Worm (Caenorhabditis elegans) whole organism, L4 larva: ENCODE measurements around the gene ztf-25.

Experiments
- D1046.2 ChIP-seq: fragments of 200-800 bp; sonication (Bioruptor generic); IDR thresholded peaks from 2 replicates; pipeline ENCODE4 v1.3.6; 2022; ENCODE audit warnings: missing genetic modification characterization, missing compliant biosample characterization
- F26F4.8 ChIP-seq: fragments of 200-800 bp; sonication (Bioruptor generic); conservative IDR thresholded peaks from 2 replicates; pipeline ENCODE4 v1.3.6; 2022; ENCODE audit warnings: missing genetic modification characterization, missing compliant biosample characterization
- F49E8.2 ChIP-seq: sonication (generic microtip); optimal IDR thresholded peaks from 2 replicates; lab custom pipeline; 2016; ENCODE audit warnings: missing compliant biosample characterization, mild to moderate bottlenecking, missing genetic modification characterization, borderline replicate concordance
- R02D3.7 ChIP-seq: fragments of 150-350 bp; sonication (generic microtip); optimal IDR thresholded peaks from 3 replicates; lab custom pipeline; 2014; ENCODE audit warnings: missing biosample characterization, missing genetic modification characterization
- Y48G9A.11 ChIP-seq: fragments of 200-800 bp; sonication (Bioruptor generic); IDR thresholded peaks from 2 replicates; pipeline ENCODE4 v1.3.6; 2022; ENCODE audit warnings: missing genetic modification reagents, missing genetic modification characterization, missing compliant biosample characterization
- Y5F2A.4 ChIP-seq: fragments of 200-800 bp; sonication (Bioruptor generic); optimal IDR thresholded peaks from 2 replicates; lab custom pipeline; 2018; ENCODE audit warnings: mild to moderate bottlenecking, missing genetic modification characterization, missing compliant biosample characterization
- ZK337.2 ChIP-seq: fragments of 200-800 bp; sonication (Bioruptor generic); IDR thresholded peaks from 2 replicates; pipeline ENCODE4 v1.3.6; 2022; ENCODE audit warnings: missing genetic modification reagents, missing genetic modification characterization, missing compliant biosample characterization
- ZK546.5 ChIP-seq, 2 experiments: sonication (generic microtip); optimal IDR thresholded peaks; 2 replicates each; lab custom pipeline; 2017; ENCODE audit warnings: missing biosample characterization in 2 of 2, missing genetic modification characterization in 2 of 2
- aha-1 ChIP-seq: fragments of 150-350 bp; peaks from one replicate; lab custom pipeline; 2014; ENCODE audit warnings: missing biosample characterization, missing genetic modification characterization
- attf-4 ChIP-seq: sonication (generic microtip); optimal IDR thresholded peaks from 3 replicates; lab custom pipeline; 2017; ENCODE audit warnings: missing biosample characterization, missing genetic modification characterization
- ceh-28 ChIP-seq: fragments of 150-350 bp; optimal IDR thresholded peaks from 2 replicates; lab custom pipeline; 2014; ENCODE audit warnings: missing biosample characterization, missing genetic modification reagents, missing genetic modification characterization
- dmd-6 ChIP-seq: fragments of 200-800 bp; sonication (Bioruptor generic); IDR thresholded peaks from 2 replicates; pipeline ENCODE4 v1.3.6; 2022; ENCODE audit warnings: missing genetic modification reagents, missing genetic modification characterization, missing compliant biosample characterization
- dpl-1 ChIP-seq: fragments of 150-350 bp; optimal IDR thresholded peaks from 2 replicates; lab custom pipeline; 2014; ENCODE audit warnings: missing biosample characterization, missing genetic modification reagents, missing genetic modification characterization
- duxl-1 ChIP-seq: sonication (generic microtip); optimal IDR thresholded peaks from 2 replicates; lab custom pipeline; 2016; ENCODE audit warnings: mild to moderate bottlenecking, missing genetic modification characterization, moderate library complexity, missing compliant biosample characterization; ENCODE audit not compliant: poor library complexity
- fkh-10 ChIP-seq: fragments of 150-350 bp; optimal IDR thresholded peaks from 2 replicates; lab custom pipeline; 2014; ENCODE audit warnings: missing biosample characterization, missing genetic modification reagents, missing genetic modification characterization
- hif-1 ChIP-seq, 2 experiments: sonication (generic microtip); optimal IDR thresholded peaks; 2 replicates each; lab custom pipeline; 2016 to 2017; ENCODE audit warnings: missing compliant biosample characterization in 2 of 2, missing genetic modification characterization in 2 of 2, missing genetic modification reagents in 2 of 2, missing genotype in 2 of 2, mild to moderate bottlenecking in 1 of 2
- hlh-11 ChIP-seq: fragments of 200-800 bp; sonication (Bioruptor generic); optimal IDR thresholded peaks from 2 replicates; lab custom pipeline; 2018; ENCODE audit warnings: mild to moderate bottlenecking, missing genetic modification characterization, missing compliant biosample characterization
- jun-1 ChIP-seq: fragments of 150-350 bp; optimal IDR thresholded peaks from 2 replicates; lab custom pipeline; 2014; ENCODE audit warnings: missing biosample characterization, missing genetic modification reagents, missing genetic modification characterization
- lin-13 ChIP-seq: fragments of 150-350 bp; optimal IDR thresholded peaks from 2 replicates; lab custom pipeline; 2014; ENCODE audit warnings: missing biosample characterization, missing genetic modification reagents, missing genetic modification characterization
- lir-3 ChIP-seq: sonication (generic microtip); optimal IDR thresholded peaks from 2 replicates; lab custom pipeline; 2016; ENCODE audit warnings: mild to moderate bottlenecking, missing genetic modification characterization, missing compliant biosample characterization
- lsy-2 ChIP-seq, 2 experiments: fragments of 150-350 bp in 1 of 2; sonication (generic microtip) in 1 of 2; optimal IDR thresholded peaks; 2 replicates each; lab custom pipeline; 2014 to 2017; ENCODE audit warnings: missing biosample characterization in 2 of 2, missing genetic modification characterization in 2 of 2
- mdl-1 ChIP-seq, 2 experiments: fragments of 150-350 bp in 1 of 2; sonication (generic microtip) in 1 of 2; optimal IDR thresholded peaks; 2 replicates each; lab custom pipeline; 2014 to 2017; ENCODE audit warnings: missing biosample characterization in 2 of 2, missing genetic modification characterization in 2 of 2
- mdt-29 ChIP-seq: fragments of 200-800 bp; sonication (Bioruptor generic); IDR thresholded peaks from 2 replicates; pipeline ENCODE4 v1.3.6; 2022; ENCODE audit warnings: missing genetic modification reagents, missing genetic modification characterization, missing compliant biosample characterization
- mxl-2 ChIP-seq: fragments of 200-800 bp; sonication (Bioruptor generic); conservative IDR thresholded peaks from 2 replicates; pipeline ENCODE4 v1.3.6; 2022; ENCODE audit warnings: missing genetic modification reagents, missing genetic modification characterization, missing compliant biosample characterization
- nhr-11 ChIP-seq: fragments of 150-350 bp; optimal IDR thresholded peaks from 2 replicates; lab custom pipeline; 2014; ENCODE audit warnings: missing biosample characterization, missing genetic modification characterization
- nhr-237 ChIP-seq: sonication (generic microtip); optimal IDR thresholded peaks from 2 replicates; lab custom pipeline; 2017; ENCODE audit warnings: missing biosample characterization, missing genetic modification characterization
- nhr-28 ChIP-seq: fragments of 150-350 bp; optimal IDR thresholded peaks from 2 replicates; lab custom pipeline; 2014; ENCODE audit warnings: missing biosample characterization, missing genetic modification characterization
- pqm-1 ChIP-seq: sonication (generic microtip); optimal IDR thresholded peaks from 2 replicates; lab custom pipeline; 2017; ENCODE audit warnings: missing biosample characterization, missing genetic modification characterization
- sdz-12 ChIP-seq: fragments of 200-800 bp; sonication (Bioruptor generic); optimal IDR thresholded peaks from 2 replicates; lab custom pipeline; 2018; ENCODE audit warnings: mild to moderate bottlenecking, missing genetic modification characterization, missing compliant biosample characterization
- set-16 ChIP-seq: fragments of 200-800 bp; sonication (Bioruptor generic); IDR thresholded peaks from 2 replicates; pipeline ENCODE4 v1.3.6; 2022; ENCODE audit warnings: missing genetic modification reagents, missing genetic modification characterization, missing compliant biosample characterization
- skn-1 ChIP-seq: fragments of 150-350 bp; optimal IDR thresholded peaks from 2 replicates; lab custom pipeline; 2014; ENCODE audit warnings: missing biosample characterization, missing genetic modification characterization
- snpc-4 ChIP-seq: fragments of 150-350 bp; optimal IDR thresholded peaks from 2 replicates; lab custom pipeline; 2014; ENCODE audit warnings: missing biosample characterization, missing genetic modification characterization
- spr-1 ChIP-seq: sonication (generic microtip); optimal IDR thresholded peaks from 2 replicates; lab custom pipeline; 2016; ENCODE audit warnings: mild to moderate bottlenecking, missing genetic modification characterization, missing compliant biosample characterization
- tag-97 ChIP-seq: fragments of 200-800 bp; sonication (Bioruptor generic); IDR thresholded peaks from 2 replicates; pipeline ENCODE4 v1.3.6; 2022; ENCODE audit warnings: missing genetic modification characterization, missing compliant biosample characterization
- tra-1 ChIP-seq: fragments of 200-800 bp; sonication (Bioruptor generic); IDR thresholded peaks from 2 replicates; pipeline ENCODE4 v1.3.6; 2022; ENCODE audit warnings: missing genetic modification reagents, missing genetic modification characterization, missing compliant biosample characterization
- unc-62 ChIP-seq, 3 experiments: fragments of 150-350 bp in 1 of 3; sonication (generic microtip); optimal IDR thresholded peaks in 2 of 3; peaks in 1 of 3; 1 replicate in 1 of 3; 2 replicates in 2 of 3; lab custom pipeline; 2014 to 2017; ENCODE audit warnings: missing biosample characterization in 3 of 3, missing genetic modification characterization in 3 of 3, missing genetic modification reagents in 3 of 3, missing genotype in 1 of 3
- vab-7 ChIP-seq: fragments of 200-800 bp; sonication (Bioruptor generic); IDR thresholded peaks from 2 replicates; pipeline ENCODE4 v1.3.6; 2022; ENCODE audit warnings: missing genetic modification reagents, missing genetic modification characterization, missing compliant biosample characterization
- zip-11 ChIP-seq: fragments of 200-800 bp; sonication (Bioruptor generic); IDR thresholded peaks from 2 replicates; pipeline ENCODE4 v1.3.6; 2022; ENCODE audit warnings: missing genetic modification characterization, missing compliant biosample characterization
- zip-2 ChIP-seq: fragments of 150-350 bp; optimal IDR thresholded peaks from 2 replicates; lab custom pipeline; 2014; ENCODE audit warnings: missing biosample characterization, missing genetic modification characterization
- ztf-11 ChIP-seq: fragments of 150-350 bp; optimal IDR thresholded peaks from 2 replicates; lab custom pipeline; 2014; ENCODE audit warnings: missing biosample characterization, missing genetic modification characterization
- ztf-7 ChIP-seq: fragments of 150-350 bp; optimal IDR thresholded peaks from 2 replicates; lab custom pipeline; 2014; ENCODE audit warnings: missing biosample characterization, missing genetic modification characterization

The ztf-25 gene

DNA sequence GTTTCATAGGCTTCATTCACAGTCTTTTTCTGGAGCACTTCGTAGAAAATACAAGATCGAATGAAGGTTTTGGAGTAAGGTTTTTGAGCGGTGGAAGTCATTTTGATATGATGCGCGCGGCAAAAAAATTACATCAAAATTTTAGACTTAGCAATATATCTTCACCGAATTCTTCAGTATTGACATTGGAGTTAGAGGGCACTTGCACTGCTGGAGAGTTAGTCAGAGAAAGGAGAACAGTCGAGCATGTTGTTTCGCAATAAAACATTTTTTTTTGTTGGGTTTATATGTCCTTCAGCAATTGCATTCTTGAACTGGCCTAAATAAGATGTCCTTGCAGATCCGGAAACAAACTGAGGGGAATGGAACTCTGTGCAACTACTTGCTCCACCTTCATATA lies 35.7 kb upstream of the ztf-25 start, which contains the start of gene fbxa-171:
TSS of gene fbxa-171 (minus strand) at position 101 of the 400 bp plus-strand sequence.
- TF ChIP-seq nhr-28 (tag; lab: Kevin White, UChicago) (no peak), hlh-11 (tag; lab: Kevin White, UChicago) (no peak), ztf-11 (no peak), hif-1 (tag; optimal IDR thresholded peaks at IDR 0.05; lab: Kevin White, UChicago) (no peak)

DNA sequence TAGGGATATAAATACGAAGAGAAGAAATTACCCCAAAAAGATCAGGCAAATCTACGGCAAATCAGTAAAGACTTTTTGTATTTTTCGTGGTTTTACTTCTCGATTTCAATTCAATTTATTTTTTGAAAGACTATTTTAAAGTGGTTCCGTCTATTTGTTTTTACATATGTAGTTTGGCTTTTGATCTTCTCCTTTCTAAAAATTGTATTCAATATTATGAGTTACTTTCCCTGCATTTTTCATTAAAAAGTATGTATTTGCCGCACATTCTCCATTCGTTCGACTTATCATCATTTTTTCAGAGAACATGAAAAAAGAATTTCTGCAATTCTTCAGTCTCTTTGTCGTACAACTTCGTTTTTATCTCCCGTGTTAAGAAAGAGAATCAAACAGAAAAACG lies 34.8 kb upstream of the ztf-25 start, which contains the start of gene C38D9.2:
TSS of gene C38D9.2 (plus strand) at position 301 of the 400 bp plus-strand sequence.
- no peak for TF ChIP-seq nhr-237 (tag; lab: Kevin White, UChicago)
- TF ChIP-seq mdt-29 (GFP tag; lab: Robert Waterston, UW) = no peak
- TF ChIP-seq lin-13 = no peak
- no peak for TF ChIP-seq jun-1 (tag; lab: Kevin White, UChicago)
- TF ChIP-seq fkh-10 = no peak
- no peak for TF ChIP-seq spr-1 (tag; lab: Kevin White, UChicago)
- no peak for TF ChIP-seq dpl-1 (GFP tag; lab: Kevin White, UChicago)
- TF ChIP-seq ZK337.2 (GFP tag; lab: Robert Waterston, UW) = no peak
- no peak for TF ChIP-seq attf-4 (tag; lab: Kevin White, UChicago)
- no peak for TF ChIP-seq tag-97 (GFP tag; lab: Robert Waterston, UW)
- TF ChIP-seq F26F4.8 (GFP tag; lab: Robert Waterston, UW) = no peak
- no peak for TF ChIP-seq pqm-1 (tag; lab: Kevin White, UChicago)
- no peak for TF ChIP-seq Y48G9A.11 (GFP tag; lab: Robert Waterston, UW)
- TF ChIP-seq zip-2 (tag; lab: Kevin White, UChicago) = no peak
- no peak for TF ChIP-seq ceh-28
- TF ChIP-seq duxl-1 = no peak
- no peak for TF ChIP-seq F49E8.2 (tag; lab: Kevin White, UChicago)
- TF ChIP-seq vab-7 (GFP tag; lab: Robert Waterston, UW) = no peak
- TF ChIP-seq unc-62 (GFP tag; optimal IDR thresholded peaks at IDR 0.05 in 1 of 2; lab: Kevin White, UChicago) = no peak
- TF ChIP-seq unc-62 (tag; optimal IDR thresholded peaks at IDR 0.05; lab: Kevin White, UChicago) = no peak

DNA sequence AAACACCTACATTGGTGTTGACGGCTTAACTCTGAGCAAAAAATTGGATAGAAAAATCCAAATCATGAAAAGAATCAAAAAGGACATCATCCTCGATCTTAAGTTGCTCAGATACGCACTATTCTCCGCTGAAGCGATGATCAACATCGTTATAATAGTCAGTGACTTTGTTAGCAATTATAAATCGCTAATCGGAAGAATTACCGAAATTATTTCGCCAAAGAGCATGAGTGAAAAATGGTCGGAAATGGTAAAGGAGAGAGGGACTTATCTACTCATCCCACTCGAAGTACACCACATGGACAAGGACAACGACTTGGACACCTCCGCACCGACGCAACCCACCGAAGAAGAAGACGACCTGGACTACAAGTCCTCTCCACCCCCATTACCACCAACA lies 21.6 kb upstream of the ztf-25 start:
- TF ChIP-seq aha-1 (tag; lab: Kevin White, UChicago) (peak; percentile 28), R02D3.7 (tag; lab: Kevin White, UChicago) (no peak), unc-62 (GFP tag; optimal IDR thresholded peaks at IDR 0.05 in 1 of 2; lab: Kevin White, UChicago) (peak in 1 of 2 experiments; percentile 81), unc-62 (tag; optimal IDR thresholded peaks at IDR 0.05; lab: Kevin White, UChicago) (no peak), ZK546.5 (tag; optimal IDR thresholded peaks at IDR 0.05; lab: Kevin White, UChicago) (no peak)

DNA sequence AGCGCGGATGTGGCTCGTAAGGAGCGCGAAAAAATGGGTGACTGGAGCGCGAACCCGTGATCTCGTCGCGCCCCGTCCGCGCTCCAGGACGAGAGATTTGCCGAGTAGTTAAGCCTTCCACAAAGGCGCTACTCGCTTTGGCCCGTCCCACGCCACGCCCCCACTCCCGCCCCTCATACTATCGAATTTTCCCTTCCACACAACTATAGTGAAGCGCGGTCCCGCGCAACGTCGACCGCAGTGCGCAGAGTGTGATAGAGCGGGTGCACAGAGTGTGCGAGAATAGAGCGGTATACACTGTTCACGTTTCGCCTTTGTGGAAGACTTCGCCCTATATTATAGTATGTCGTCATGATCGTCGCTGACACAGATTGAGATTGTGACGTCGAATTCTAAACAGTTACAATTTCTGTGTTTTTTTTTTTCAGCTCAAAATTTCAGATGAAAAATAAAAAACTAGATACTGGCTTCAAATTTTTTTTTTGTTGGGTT lies 17.2 kb upstream of the ztf-25 start, which contains the start of gene fbxa-133:
TSS of gene fbxa-133 (plus strand) at position 442 of the 492 bp plus-strand sequence.
- TF ChIP-seq D1046.2 (GFP tag; lab: Robert Waterston, UW) (0 out of 2 replicates have a peak, but pooled peaks have one; percentile 26), set-16 (GFP tag; lab: Robert Waterston, UW) (peak; percentile 65)
- TF ChIP-seq, all 104 proteins: peak for 2; not testable (repeated sequence) for 102

DNA sequence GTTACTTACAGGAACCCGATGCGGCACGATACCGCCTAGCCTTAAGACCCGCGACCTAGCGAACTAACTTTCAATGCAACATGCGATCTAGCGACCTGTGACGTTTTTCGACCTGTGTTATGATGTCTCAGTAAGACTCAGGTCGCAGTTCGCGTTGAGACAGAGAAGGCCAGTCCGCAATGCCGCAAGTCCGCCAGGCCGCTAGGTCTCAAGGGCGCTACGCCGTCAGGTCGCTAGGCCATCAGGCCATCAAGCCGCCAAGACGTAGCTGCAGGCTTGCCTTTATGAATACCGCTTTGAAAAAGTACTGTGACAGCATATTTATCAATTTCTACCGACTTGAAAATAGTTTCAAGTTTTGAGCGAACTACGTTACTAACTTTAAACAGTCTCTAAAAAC lies 5.9 kb upstream of the ztf-25 start:
- TF ChIP-seq F26F4.8 (GFP tag; lab: Robert Waterston, UW) (0 out of 2 replicates have a peak, but pooled peaks have one; percentile 17), set-16 (GFP tag; lab: Robert Waterston, UW) (peak; percentile 54; the same call in 1 of the 2 replicates), ztf-7 (tag; lab: Kevin White, UChicago) (no peak), tag-97 (GFP tag; lab: Robert Waterston, UW) (no peak)

DNA sequence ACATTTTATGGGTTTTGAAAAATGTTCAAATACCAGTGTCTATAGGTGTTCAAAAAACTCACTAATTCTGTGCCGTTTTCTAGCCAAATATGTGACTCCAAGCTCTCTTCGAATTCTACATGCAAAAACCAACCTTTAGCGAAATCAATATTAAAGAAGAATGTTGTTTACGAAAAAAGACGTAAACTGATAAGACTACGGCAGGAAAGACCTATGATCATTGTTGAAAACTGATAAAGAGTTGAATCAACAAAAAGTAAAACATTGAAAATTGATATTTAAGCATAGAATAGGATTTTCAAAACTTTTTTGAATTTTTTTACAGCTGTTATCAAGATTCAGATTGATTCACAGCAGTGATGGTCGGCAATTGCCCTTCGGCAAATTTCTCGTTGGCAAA lies 2.8 kb upstream of the ztf-25 start, which contains the start of gene Y6G8.2:
TSS of gene Y6G8.2 (minus strand) at position 147 of the 400 bp plus-strand sequence.
- TF ChIP-seq tra-1 (GFP tag; lab: Robert Waterston, UW) (no peak), mxl-2 (GFP tag; lab: Robert Waterston, UW) (no peak), Y5F2A.4 (no peak), snpc-4 (tag; lab: Kevin White, UChicago) (no peak), dmd-6 (GFP tag; lab: Robert Waterston, UW) (peak; percentile 26; the same call in 1 of the 2 replicates), ZK546.5 (tag; optimal IDR thresholded peaks at IDR 0.05; lab: Kevin White, UChicago) (no peak), sdz-12 (no peak), spr-1 (tag; lab: Kevin White, UChicago) (no peak), nhr-28 (tag; lab: Kevin White, UChicago) (peak; percentile 44), skn-1 (tag; lab: Kevin White, UChicago) (no peak), zip-11 (GFP tag; lab: Robert Waterston, UW) (no peak), lir-3 (tag; lab: Kevin White, UChicago) (no peak), lsy-2 (tag; optimal IDR thresholded peaks at IDR 0.05; lab: Kevin White, UChicago) (no peak), mdl-1 (tag; optimal IDR thresholded peaks at IDR 0.05; lab: Kevin White, UChicago) (no peak), nhr-11 (tag; lab: Kevin White, UChicago) (no peak)
